Worm (Caenorhabditis elegans) whole organism, mixed stage, embryonic: ENCODE results near the gene C05C10.2.

Experiments used
- M03D4.4 ChIP-seq: sonication (generic microtip); optimal IDR thresholded peaks from 2 replicates; lab custom pipeline; 2017; ENCODE audit warnings: mild to moderate bottlenecking, missing genetic modification characterization, missing compliant biosample characterization
- bed-3 ChIP-seq: fragments of 200-800 bp; sonication (Bioruptor generic); optimal IDR thresholded peaks from 3 replicates; lab custom pipeline; 2018; ENCODE audit warnings: mild to moderate bottlenecking, missing genetic modification characterization, moderate library complexity, missing compliant biosample characterization
- blmp-1 ChIP-seq: fragments of 150-350 bp; optimal IDR thresholded peaks from 2 replicates; lab custom pipeline; 2014; ENCODE audit warnings: missing biosample characterization, missing genetic modification characterization
- ceh-39 ChIP-seq: fragments of 150-350 bp; optimal IDR thresholded peaks from 2 replicates; lab custom pipeline; 2014; ENCODE audit warnings: missing biosample characterization, missing genetic modification characterization
- ceh-43 ChIP-seq: fragments of 200-800 bp; sonication (Bioruptor generic); optimal IDR thresholded peaks from 2 replicates; lab custom pipeline; 2018; ENCODE audit warnings: mild to moderate bottlenecking, missing genetic modification characterization, moderate library complexity, missing compliant biosample characterization
- ces-1 ChIP-seq: fragments of 150-350 bp; optimal IDR thresholded peaks from 2 replicates; lab custom pipeline; 2014; ENCODE audit warnings: missing biosample characterization, missing genetic modification reagents, missing genetic modification characterization
- cnd-1 ChIP-seq: fragments of 200-800 bp; sonication (Bioruptor generic); optimal IDR thresholded peaks from 2 replicates; lab custom pipeline; 2018; ENCODE audit warnings: mild to moderate bottlenecking, missing genetic modification characterization, missing compliant biosample characterization
- elt-1 ChIP-seq: sonication (generic microtip); optimal IDR thresholded peaks from 2 replicates; lab custom pipeline; 2017; ENCODE audit warnings: missing genetic modification characterization, mild to moderate bottlenecking, missing compliant biosample characterization, antibody characterized with exemption, moderate library complexity, borderline replicate concordance; ENCODE audit not compliant: insufficient read depth
- elt-3 ChIP-seq: fragments of 150-350 bp; optimal IDR thresholded peaks from 2 replicates; lab custom pipeline; 2014; ENCODE audit warnings: missing biosample characterization, missing genetic modification characterization
- flh-1 ChIP-seq: fragments of 200-800 bp; sonication (Bioruptor generic); optimal IDR thresholded peaks from 2 replicates; lab custom pipeline; 2018; ENCODE audit warnings: mild to moderate bottlenecking, missing genetic modification characterization, moderate library complexity, missing compliant biosample characterization
- ham-2 ChIP-seq: fragments of 200-800 bp; sonication (Bioruptor generic); optimal IDR thresholded peaks from 2 replicates; lab custom pipeline; 2018; ENCODE audit warnings: mild to moderate bottlenecking, missing genetic modification characterization, missing compliant biosample characterization
- hlh-1 ChIP-seq: fragments of 150-350 bp; optimal IDR thresholded peaks from 2 replicates; lab custom pipeline; 2014; ENCODE audit warnings: missing biosample characterization, missing genetic modification reagents, missing genetic modification characterization
- lin-13 ChIP-seq: fragments of 150-350 bp; optimal IDR thresholded peaks from 2 replicates; lab custom pipeline; 2014; ENCODE audit warnings: missing biosample characterization, missing genetic modification characterization
- lin-32 ChIP-seq: fragments of 200-800 bp; sonication (Bioruptor generic); optimal IDR thresholded peaks from 2 replicates; lab custom pipeline; 2018; ENCODE audit warnings: mild to moderate bottlenecking, missing genetic modification characterization, missing compliant biosample characterization
- lsy-2 ChIP-seq: fragments of 150-350 bp; optimal IDR thresholded peaks from 2 replicates; lab custom pipeline; 2014; ENCODE audit warnings: missing biosample characterization, missing genetic modification characterization
- mab-5 ChIP-seq: fragments of 150-350 bp; optimal IDR thresholded peaks from 2 replicates; lab custom pipeline; 2014; ENCODE audit warnings: missing biosample characterization, missing genetic modification characterization
- mep-1 ChIP-seq: fragments of 150-350 bp; optimal IDR thresholded peaks from 2 replicates; lab custom pipeline; 2017; ENCODE audit warnings: missing biosample characterization, missing genetic modification reagents, missing genetic modification characterization, inconsistent platforms
- mls-2 ChIP-seq: sonication (generic microtip); optimal IDR thresholded peaks from 2 replicates; lab custom pipeline; 2016; ENCODE audit warnings: mild to moderate bottlenecking, missing genetic modification characterization, moderate library complexity, missing compliant biosample characterization
- nhr-12 ChIP-seq: fragments of 150-350 bp; optimal IDR thresholded peaks from 2 replicates; lab custom pipeline; 2014; ENCODE audit warnings: missing biosample characterization, missing genetic modification characterization
- nhr-2 ChIP-seq: fragments of 150-350 bp; optimal IDR thresholded peaks from 2 replicates; lab custom pipeline; 2014; ENCODE audit warnings: missing biosample characterization, missing genetic modification characterization
- nhr-237 ChIP-seq: fragments of 150-350 bp; optimal IDR thresholded peaks from 2 replicates; lab custom pipeline; 2014; ENCODE audit warnings: missing biosample characterization, missing genetic modification characterization
- nhr-28 ChIP-seq: fragments of 150-350 bp; optimal IDR thresholded peaks from 2 replicates; lab custom pipeline; 2014; ENCODE audit warnings: missing biosample characterization, missing genetic modification characterization
- nhr-76 ChIP-seq: sonication (generic microtip); optimal IDR thresholded peaks from 2 replicates; lab custom pipeline; 2017; ENCODE audit warnings: missing biosample characterization, missing genetic modification characterization
- pha-4 ChIP-seq: fragments of 150-350 bp; optimal IDR thresholded peaks from 2 replicates; lab custom pipeline; 2018; ENCODE audit warnings: missing biosample characterization, missing genetic modification reagents, missing genetic modification characterization
- sem-2 ChIP-seq: fragments of 200-800 bp; sonication (Bioruptor generic); optimal IDR thresholded peaks from 2 replicates; lab custom pipeline; 2018; ENCODE audit warnings: mild to moderate bottlenecking, missing genetic modification characterization, missing compliant biosample characterization
- snpc-4 ChIP-seq: fragments of 150-350 bp; optimal IDR thresholded peaks from 2 replicates; lab custom pipeline; 2014; ENCODE audit warnings: missing biosample characterization, missing genetic modification characterization
- sptf-1 ChIP-seq: sonication (generic microtip); optimal IDR thresholded peaks from 2 replicates; lab custom pipeline; 2017; ENCODE audit warnings: mild to moderate bottlenecking, missing genetic modification characterization, moderate library complexity, missing compliant biosample characterization
- tbx-8 ChIP-seq: fragments of 200-800 bp; sonication (Bioruptor generic); optimal IDR thresholded peaks from 2 replicates; lab custom pipeline; 2018; ENCODE audit warnings: mild to moderate bottlenecking, missing genetic modification characterization, moderate library complexity, missing compliant biosample characterization
- unc-120 ChIP-seq: sonication (generic microtip); optimal IDR thresholded peaks from 2 replicates; lab custom pipeline; 2017; ENCODE audit warnings: missing genetic modification characterization, missing compliant biosample characterization; ENCODE audit not compliant: poor library complexity, severe bottlenecking
- unc-39 ChIP-seq: fragments of 150-350 bp; optimal IDR thresholded peaks from 2 replicates; lab custom pipeline; 2014; ENCODE audit warnings: missing biosample characterization, missing genetic modification characterization
- unc-62 ChIP-seq: fragments of 150-350 bp; optimal IDR thresholded peaks from 2 replicates; lab custom pipeline; 2014; ENCODE audit warnings: missing biosample characterization, missing genetic modification reagents, missing genetic modification characterization
- zip-8 ChIP-seq: fragments of 150-350 bp; optimal IDR thresholded peaks from 2 replicates; lab custom pipeline; 2014; ENCODE audit warnings: missing biosample characterization, missing genetic modification characterization

The C05C10.2 gene

DNA sequence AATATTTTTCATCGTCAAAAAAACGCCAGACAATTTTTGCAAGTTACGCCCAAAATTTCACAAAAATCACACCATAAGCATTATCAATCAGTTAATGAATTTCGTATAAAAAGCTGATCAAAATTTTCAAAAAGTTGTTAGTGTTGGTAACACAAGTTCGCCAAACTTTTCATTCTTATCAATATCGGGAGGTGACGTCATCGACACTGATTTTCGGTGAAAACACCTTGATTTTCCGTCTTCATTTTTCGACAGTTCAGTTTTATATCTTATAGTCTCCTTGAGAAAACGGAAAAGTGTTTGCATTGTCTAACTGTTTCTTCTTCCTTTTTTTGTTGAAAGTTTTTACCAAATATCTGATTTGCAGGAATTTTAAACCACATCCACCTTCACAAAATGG, 41.2 kb upstream of the C05C10.2 start, which contains the start of gene C08H9.15:
Gene C08H9.15, plus strand, starts transcription at position 368 of the 400 bp plus-strand sequence.
- TF ChIP-seq sptf-1 (tag; lab: Kevin White, UChicago) (no peak), nhr-237 (tag; lab: Kevin White, UChicago) (no peak), ham-2 (GFP tag; lab: Kevin White, UChicago) (no peak), zip-8 (peak; percentile 16)

DNA sequence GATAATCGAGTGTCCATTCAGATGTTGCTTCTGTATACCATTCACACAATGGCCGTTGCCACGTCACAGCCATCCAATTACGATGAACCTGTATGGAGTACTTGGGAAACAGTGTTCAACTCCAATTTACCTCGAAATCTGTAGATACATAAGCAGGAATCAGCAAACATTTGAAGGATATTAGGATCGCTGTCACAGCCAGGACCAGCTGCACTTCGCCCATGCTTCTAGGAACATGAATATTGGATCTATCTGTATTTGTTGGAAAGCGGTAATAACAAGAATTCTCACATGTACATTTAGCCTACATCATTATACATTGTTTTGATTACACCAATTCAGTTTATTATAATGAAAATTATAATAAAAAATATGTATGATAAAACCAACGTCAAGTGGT, 35.8 kb upstream of the C05C10.2 start, which contains the start of gene algn-8:
Gene algn-8, minus strand, starts transcription at position 227 of the 400 bp plus-strand sequence.
- no peak for TF ChIP-seq mep-1 (tag; lab: Kevin White, UChicago)
- no peak for TF ChIP-seq ham-2 (GFP tag; lab: Kevin White, UChicago)
- TF ChIP-seq lsy-2, result no peak
- TF ChIP-seq elt-1 (tag; lab: Kevin White, UChicago), result no peak
- no peak for TF ChIP-seq sem-2 (GFP tag; lab: Kevin White, UChicago)
- TF ChIP-seq unc-62 (GFP tag; lab: Kevin White, UChicago), result no peak
- TF ChIP-seq mab-5 (tag; lab: Kevin White, UChicago), result no peak
- TF ChIP-seq unc-120 (tag; lab: Kevin White, UChicago), result no peak
- no peak for TF ChIP-seq nhr-237 (tag; lab: Kevin White, UChicago)
- TF ChIP-seq zip-8, result no peak
- TF ChIP-seq nhr-76 (tag; lab: Kevin White, UChicago), result no peak
- TF ChIP-seq, all 35 proteins: peak for 0

DNA sequence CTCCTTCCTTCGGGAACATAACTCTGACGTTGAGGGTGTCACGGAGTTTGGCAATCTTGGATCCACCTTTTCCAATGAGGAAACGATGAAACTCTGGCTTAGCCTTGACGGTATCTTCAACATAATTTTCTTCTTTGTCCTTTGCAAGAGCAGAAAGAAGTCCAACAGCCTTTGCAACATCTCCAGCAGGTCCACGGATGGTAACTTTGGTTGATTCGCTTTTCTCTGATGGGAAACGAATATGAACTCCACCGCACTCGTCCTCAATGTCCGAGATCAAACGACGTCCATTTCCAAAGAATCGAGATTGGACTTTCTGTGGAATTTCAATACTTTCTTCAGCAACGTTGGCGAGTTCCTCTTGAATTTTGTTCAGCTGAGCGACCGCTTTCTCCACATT, 33.5 kb upstream of the C05C10.2 start:
- TF ChIP-seq pha-4 (tag; lab: Kevin White, UChicago) (no peak), unc-62 (GFP tag; lab: Kevin White, UChicago) (no peak), cnd-1 (tag; lab: Kevin White, UChicago) (no peak), bed-3 (GFP tag; lab: Kevin White, UChicago) (no peak), flh-1 (GFP tag; lab: Kevin White, UChicago) (no peak), lin-13 (tag; lab: Kevin White, UChicago) (no peak), mab-5 (tag; lab: Kevin White, UChicago) (no peak), ceh-43 (no peak), lsy-2 (no peak), snpc-4 (tag; lab: Kevin White, UChicago) (no peak), unc-39 (tag; lab: Kevin White, UChicago) (no peak), elt-1 (tag; lab: Kevin White, UChicago) (no peak)

DNA sequence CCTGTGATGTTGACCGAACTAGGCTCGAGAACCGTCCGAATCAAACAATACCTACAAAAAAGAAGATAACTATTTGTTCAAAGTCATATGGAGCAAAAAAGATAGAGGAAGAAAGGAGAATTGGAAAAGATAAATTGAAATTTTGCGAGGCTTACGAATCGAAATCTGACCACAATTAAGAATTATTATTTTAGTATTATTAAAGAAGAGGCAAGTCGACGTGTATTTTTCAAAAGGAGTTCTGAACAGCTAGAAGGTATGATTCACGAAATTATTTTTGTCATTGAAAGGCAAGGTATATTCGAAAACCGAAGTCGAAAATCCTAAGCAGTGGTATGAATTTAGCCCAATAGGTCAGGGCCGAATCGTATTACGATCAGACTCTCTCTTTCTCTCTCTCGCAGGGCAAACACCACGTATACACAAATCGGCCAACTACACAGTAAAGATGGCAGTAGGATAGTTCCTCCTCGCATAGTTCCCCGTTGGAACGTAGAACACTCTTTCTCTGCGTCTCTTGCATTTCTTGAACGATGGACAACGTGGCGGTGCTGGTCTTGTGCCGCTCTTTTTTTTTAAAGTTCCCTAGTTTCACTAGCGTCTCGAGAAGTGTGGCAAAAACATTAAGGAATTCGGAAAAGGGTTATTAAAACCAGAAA, 30.9 kb upstream of the C05C10.2 start, which contains the start of gene vgln-1:
Gene vgln-1, minus strand, starts transcription at position 51 of the 659 bp plus-strand sequence.
- peak; percentile 7 for TF ChIP-seq sptf-1 (tag; lab: Kevin White, UChicago)
- no peak for TF ChIP-seq lin-13 (tag; lab: Kevin White, UChicago)
- peak; percentile 20 for TF ChIP-seq pha-4 (tag; lab: Kevin White, UChicago)

DNA sequence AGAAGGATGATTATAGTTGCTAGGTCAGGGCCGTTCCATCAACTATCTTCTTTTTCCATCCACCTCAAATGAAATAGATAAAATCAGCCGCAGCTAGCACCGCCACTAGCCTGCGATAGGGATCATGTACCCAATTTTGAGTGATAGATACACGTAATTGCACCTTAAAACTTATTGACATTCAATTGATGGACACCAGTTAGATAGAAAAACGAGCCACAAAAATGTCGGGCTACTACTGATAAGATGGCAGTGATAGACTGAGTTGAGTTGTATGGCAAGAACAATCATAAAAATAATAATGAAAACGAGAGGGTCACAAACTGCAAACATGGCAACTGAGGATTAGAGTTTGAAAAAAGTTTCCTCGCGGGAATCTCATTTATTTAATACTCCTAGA, 30.2 kb upstream of the C05C10.2 start:
- no peak for TF ChIP-seq ceh-39 (tag; lab: Kevin White, UChicago)
- no peak for TF ChIP-seq M03D4.4 (tag; lab: Kevin White, UChicago)
- no peak for TF ChIP-seq mls-2 (tag; lab: Kevin White, UChicago)
- TF ChIP-seq elt-3, result no peak
- TF ChIP-seq nhr-12, result no peak
- TF ChIP-seq sptf-1 (tag; lab: Kevin White, UChicago), result no peak
- TF ChIP-seq lin-13 (tag; lab: Kevin White, UChicago), result no peak
- no peak for TF ChIP-seq nhr-28 (tag; lab: Kevin White, UChicago)
- TF ChIP-seq ceh-43, result no peak
- no peak for TF ChIP-seq flh-1 (GFP tag; lab: Kevin White, UChicago)
- TF ChIP-seq tbx-8 (GFP tag; lab: Kevin White, UChicago), result no peak
- no peak for TF ChIP-seq blmp-1 (tag; lab: Kevin White, UChicago)
- TF ChIP-seq ham-2 (GFP tag; lab: Kevin White, UChicago), result peak; percentile 76
- TF ChIP-seq unc-62 (GFP tag; lab: Kevin White, UChicago), result peak; percentile 42
- no peak for TF ChIP-seq nhr-76 (tag; lab: Kevin White, UChicago)
- no peak for TF ChIP-seq mab-5 (tag; lab: Kevin White, UChicago)
- peak; percentile 96 for TF ChIP-seq elt-1 (tag; lab: Kevin White, UChicago)
- no peak for TF ChIP-seq lsy-2
- no peak for TF ChIP-seq mep-1 (tag; lab: Kevin White, UChicago)
- TF ChIP-seq nhr-2 (tag; lab: Kevin White, UChicago), result peak; percentile 4
- no peak for TF ChIP-seq snpc-4 (tag; lab: Kevin White, UChicago)
- no peak for TF ChIP-seq hlh-1 (tag; lab: Kevin White, UChicago)
- TF ChIP-seq unc-39 (tag; lab: Kevin White, UChicago), result no peak
- no peak for TF ChIP-seq zip-8
- no peak for TF ChIP-seq sem-2 (GFP tag; lab: Kevin White, UChicago)
- TF ChIP-seq unc-120 (tag; lab: Kevin White, UChicago), result no peak
- TF ChIP-seq lin-32 (GFP tag; lab: Kevin White, UChicago), result no peak
- no peak for TF ChIP-seq ces-1 (GFP tag; lab: Kevin White, UChicago)
- no peak for TF ChIP-seq bed-3 (GFP tag; lab: Kevin White, UChicago)
- TF ChIP-seq nhr-237 (tag; lab: Kevin White, UChicago), result no peak
- TF ChIP-seq, all 35 proteins: peak for 4
